Worm (Caenorhabditis elegans) whole organism, L4 larva: ENCODE measurements around the gene gpx-4.
A peak's percentile ranks its signal among the peaks of the same experiment; 100 is the strongest.

Source experiments
- D1046.2 ChIP-seq: fragments of 200-800 bp; sonication (Bioruptor generic); IDR thresholded peaks from 2 replicates; pipeline ENCODE4 v1.3.6; 2022; ENCODE audit warnings: missing genetic modification characterization, missing compliant biosample characterization
- F26F4.8 ChIP-seq: fragments of 200-800 bp; sonication (Bioruptor generic); conservative IDR thresholded peaks from 2 replicates; pipeline ENCODE4 v1.3.6; 2022; ENCODE audit warnings: missing genetic modification characterization, missing compliant biosample characterization
- F37D6.2 ChIP-seq: sonication (generic microtip); optimal IDR thresholded peaks from 2 replicates; lab custom pipeline; 2016; ENCODE audit warnings: mild to moderate bottlenecking, missing genetic modification characterization, missing compliant biosample characterization
- R02D3.7 ChIP-seq: fragments of 150-350 bp; sonication (generic microtip); optimal IDR thresholded peaks from 3 replicates; lab custom pipeline; 2014; ENCODE audit warnings: missing biosample characterization, missing genetic modification characterization
- ZK337.2 ChIP-seq: fragments of 200-800 bp; sonication (Bioruptor generic); IDR thresholded peaks from 2 replicates; pipeline ENCODE4 v1.3.6; 2022; ENCODE audit warnings: missing genetic modification reagents, missing genetic modification characterization, missing compliant biosample characterization
- aly-2 ChIP-seq: sonication (generic microtip); optimal IDR thresholded peaks from 2 replicates; lab custom pipeline; 2018; ENCODE audit warnings: missing biosample characterization, missing genetic modification characterization
- arid-1 ChIP-seq: fragments of 200-800 bp; sonication (Bioruptor generic); conservative IDR thresholded peaks from 2 replicates; pipeline ENCODE4 v1.3.6; 2022; ENCODE audit warnings: missing genetic modification reagents, missing genetic modification characterization, missing compliant biosample characterization
- ceh-28 ChIP-seq: fragments of 150-350 bp; optimal IDR thresholded peaks from 2 replicates; lab custom pipeline; 2014; ENCODE audit warnings: missing biosample characterization, missing genetic modification reagents, missing genetic modification characterization
- ceh-62 ChIP-seq: sonication (generic microtip); optimal IDR thresholded peaks from 2 replicates; lab custom pipeline; 2017; ENCODE audit warnings: missing biosample characterization, missing genetic modification characterization
- ceh-82 ChIP-seq: sonication (generic microtip); optimal IDR thresholded peaks from 2 replicates; lab custom pipeline; 2017; ENCODE audit warnings: missing biosample characterization, missing genetic modification characterization
- cey-2 ChIP-seq: sonication (generic microtip); optimal IDR thresholded peaks from 3 replicates; lab custom pipeline; 2017; ENCODE audit warnings: missing genetic modification characterization, mild to moderate bottlenecking, missing compliant biosample characterization, antibody characterized with exemption, borderline replicate concordance; ENCODE audit not compliant: insufficient read depth
- ctbp-1 ChIP-seq: fragments of 200-800 bp; sonication (Bioruptor generic); IDR thresholded peaks from 2 replicates; pipeline ENCODE4 v1.3.6; 2022; ENCODE audit warnings: missing genetic modification reagents, missing genetic modification characterization, missing compliant biosample characterization
- daf-16 ChIP-seq, 3 experiments: sonication (generic microtip); optimal IDR thresholded peaks; 2 replicates each; lab custom pipeline; 2016 to 2017; ENCODE audit warnings: missing genetic modification characterization in 3 of 3, missing genetic modification reagents in 3 of 3, mild to moderate bottlenecking in 2 of 3, missing compliant biosample characterization in 2 of 3, missing biosample characterization in 1 of 3, moderate library complexity in 1 of 3
- daf-8 ChIP-seq: fragments of 200-800 bp; sonication (Bioruptor generic); IDR thresholded peaks from 2 replicates; pipeline ENCODE4 v1.3.6; 2022; ENCODE audit warnings: missing genetic modification characterization, missing compliant biosample characterization
- dmd-6 ChIP-seq: fragments of 200-800 bp; sonication (Bioruptor generic); IDR thresholded peaks from 2 replicates; pipeline ENCODE4 v1.3.6; 2022; ENCODE audit warnings: missing genetic modification reagents, missing genetic modification characterization, missing compliant biosample characterization
- dmd-8 ChIP-seq: fragments of 200-800 bp; sonication (Bioruptor generic); IDR thresholded peaks from 2 replicates; pipeline ENCODE4 v1.3.6; 2022; ENCODE audit warnings: missing genetic modification characterization, missing compliant biosample characterization
- dpl-1 ChIP-seq: fragments of 150-350 bp; optimal IDR thresholded peaks from 2 replicates; lab custom pipeline; 2014; ENCODE audit warnings: missing biosample characterization, missing genetic modification reagents, missing genetic modification characterization
- fos-1 ChIP-seq: fragments of 150-350 bp; optimal IDR thresholded peaks from 2 replicates; lab custom pipeline; 2014; ENCODE audit warnings: missing biosample characterization, missing genetic modification characterization
- hlh-30 ChIP-seq: sonication (generic microtip); optimal IDR thresholded peaks from 2 replicates; lab custom pipeline; 2017; ENCODE audit warnings: antibody characterized with exemption, mild to moderate bottlenecking, missing genetic modification characterization, missing compliant biosample characterization; ENCODE audit not compliant: insufficient read depth
- lin-13 ChIP-seq: fragments of 150-350 bp; optimal IDR thresholded peaks from 2 replicates; lab custom pipeline; 2014; ENCODE audit warnings: missing biosample characterization, missing genetic modification reagents, missing genetic modification characterization
- lin-15B ChIP-seq: fragments of 150-350 bp; sonication (generic microtip); optimal IDR thresholded peaks from 3 replicates; lab custom pipeline; 2014; ENCODE audit warnings: missing biosample characterization, missing genetic modification characterization
- lin-29 ChIP-seq: fragments of 200-800 bp; sonication (Bioruptor generic); IDR thresholded peaks from 2 replicates; pipeline ENCODE4 v1.3.6; 2022; ENCODE audit warnings: missing genetic modification reagents, missing genetic modification characterization, missing compliant biosample characterization
- lin-38 ChIP-seq: fragments of 200-800 bp; sonication (Bioruptor generic); IDR thresholded peaks from 2 replicates; pipeline ENCODE4 v1.3.6; 2022; ENCODE audit warnings: missing genetic modification reagents, missing genetic modification characterization, missing compliant biosample characterization
- lir-3 ChIP-seq: sonication (generic microtip); optimal IDR thresholded peaks from 2 replicates; lab custom pipeline; 2016; ENCODE audit warnings: mild to moderate bottlenecking, missing genetic modification characterization, missing compliant biosample characterization
- lsy-2 ChIP-seq, 2 experiments: fragments of 150-350 bp in 1 of 2; sonication (generic microtip) in 1 of 2; optimal IDR thresholded peaks; 2 replicates each; lab custom pipeline; 2014 to 2017; ENCODE audit warnings: missing biosample characterization in 2 of 2, missing genetic modification characterization in 2 of 2
- madf-5 ChIP-seq, 2 experiments: fragments of 200-800 bp; sonication (Bioruptor generic); IDR thresholded peaks; 2 replicates each; pipeline ENCODE4 v1.3.6; 2022; ENCODE audit warnings: missing compliant biosample characterization in 2 of 2, missing genetic modification characterization in 2 of 2
- madf-9 ChIP-seq: fragments of 200-800 bp; sonication (Bioruptor generic); conservative IDR thresholded peaks from 2 replicates; pipeline ENCODE4 v1.3.6; 2022; ENCODE audit warnings: missing genetic modification reagents, missing genetic modification characterization, missing compliant biosample characterization
- mdl-1 ChIP-seq, 2 experiments: fragments of 150-350 bp in 1 of 2; sonication (generic microtip) in 1 of 2; optimal IDR thresholded peaks; 2 replicates each; lab custom pipeline; 2014 to 2017; ENCODE audit warnings: missing biosample characterization in 2 of 2, missing genetic modification characterization in 2 of 2
- nhr-10 ChIP-seq: fragments of 150-350 bp; optimal IDR thresholded peaks from 2 replicates; lab custom pipeline; 2014; ENCODE audit warnings: missing biosample characterization, missing genetic modification characterization
- nhr-11 ChIP-seq: fragments of 150-350 bp; optimal IDR thresholded peaks from 2 replicates; lab custom pipeline; 2014; ENCODE audit warnings: missing biosample characterization, missing genetic modification characterization
- nhr-111 ChIP-seq: fragments of 200-800 bp; sonication (Bioruptor generic); optimal IDR thresholded peaks from 2 replicates; lab custom pipeline; 2018; ENCODE audit warnings: mild to moderate bottlenecking, missing genetic modification characterization, missing compliant biosample characterization
- nhr-237 ChIP-seq: sonication (generic microtip); optimal IDR thresholded peaks from 2 replicates; lab custom pipeline; 2017; ENCODE audit warnings: missing biosample characterization, missing genetic modification characterization
- nhr-41 ChIP-seq: fragments of 200-800 bp; sonication (Bioruptor generic); IDR thresholded peaks from 2 replicates; pipeline ENCODE4 v1.3.6; 2022; ENCODE audit warnings: missing genetic modification reagents, missing genetic modification characterization, missing compliant biosample characterization
- nhr-77 ChIP-seq: fragments of 150-350 bp; optimal IDR thresholded peaks from 2 replicates; lab custom pipeline; 2014; ENCODE audit warnings: missing biosample characterization, missing genetic modification characterization
- php-3 ChIP-seq: fragments of 200-800 bp; sonication (Bioruptor generic); IDR thresholded peaks from 2 replicates; pipeline ENCODE4 v1.3.6; 2022; ENCODE audit warnings: missing genetic modification reagents, missing genetic modification characterization, missing compliant biosample characterization
- pqm-1 ChIP-seq: sonication (generic microtip); optimal IDR thresholded peaks from 2 replicates; lab custom pipeline; 2017; ENCODE audit warnings: missing biosample characterization, missing genetic modification characterization
- rbr-2 ChIP-seq: sonication (generic microtip); optimal IDR thresholded peaks from 2 replicates; lab custom pipeline; 2016; ENCODE audit warnings: missing genotype, missing genetic modification characterization, missing compliant biosample characterization
- saeg-2 ChIP-seq: fragments of 200-800 bp; sonication (Bioruptor generic); IDR thresholded peaks from 2 replicates; pipeline ENCODE4 v1.3.6; 2022; ENCODE audit warnings: missing genetic modification reagents, missing genetic modification characterization, missing compliant biosample characterization
- sdz-12 ChIP-seq: fragments of 200-800 bp; sonication (Bioruptor generic); optimal IDR thresholded peaks from 2 replicates; lab custom pipeline; 2018; ENCODE audit warnings: mild to moderate bottlenecking, missing genetic modification characterization, missing compliant biosample characterization
- set-16 ChIP-seq: fragments of 200-800 bp; sonication (Bioruptor generic); IDR thresholded peaks from 2 replicates; pipeline ENCODE4 v1.3.6; 2022; ENCODE audit warnings: missing genetic modification reagents, missing genetic modification characterization, missing compliant biosample characterization
- skn-1 ChIP-seq: fragments of 150-350 bp; optimal IDR thresholded peaks from 2 replicates; lab custom pipeline; 2014; ENCODE audit warnings: missing biosample characterization, missing genetic modification characterization
- snpc-1.2 ChIP-seq: fragments of 200-800 bp; sonication (Bioruptor generic); IDR thresholded peaks from 2 replicates; pipeline ENCODE4 v1.3.6; 2022; ENCODE audit warnings: missing genetic modification reagents, missing genetic modification characterization, missing compliant biosample characterization
- spr-3 ChIP-seq: fragments of 200-800 bp; sonication (Bioruptor generic); optimal IDR thresholded peaks from 2 replicates; lab custom pipeline; 2018; ENCODE audit warnings: mild to moderate bottlenecking, missing genetic modification characterization, missing compliant biosample characterization
- tag-97 ChIP-seq: fragments of 200-800 bp; sonication (Bioruptor generic); IDR thresholded peaks from 2 replicates; pipeline ENCODE4 v1.3.6; 2022; ENCODE audit warnings: missing genetic modification characterization, missing compliant biosample characterization
- unc-130 ChIP-seq: sonication (generic microtip); optimal IDR thresholded peaks from 2 replicates; lab custom pipeline; 2016; ENCODE audit warnings: missing genetic modification reagents, missing genetic modification characterization, missing compliant biosample characterization
- unc-39 ChIP-seq: sonication (generic microtip); optimal IDR thresholded peaks from 2 replicates; lab custom pipeline; 2017; ENCODE audit warnings: missing biosample characterization, missing genetic modification characterization
- vab-7 ChIP-seq: fragments of 200-800 bp; sonication (Bioruptor generic); IDR thresholded peaks from 2 replicates; pipeline ENCODE4 v1.3.6; 2022; ENCODE audit warnings: missing genetic modification reagents, missing genetic modification characterization, missing compliant biosample characterization
- zag-1 ChIP-seq: fragments of 150-350 bp; optimal IDR thresholded peaks from 2 replicates; lab custom pipeline; 2014; ENCODE audit warnings: missing biosample characterization, missing genetic modification characterization
- zip-11 ChIP-seq: fragments of 200-800 bp; sonication (Bioruptor generic); IDR thresholded peaks from 2 replicates; pipeline ENCODE4 v1.3.6; 2022; ENCODE audit warnings: missing genetic modification characterization, missing compliant biosample characterization
- zip-2 ChIP-seq: fragments of 150-350 bp; optimal IDR thresholded peaks from 2 replicates; lab custom pipeline; 2014; ENCODE audit warnings: missing biosample characterization, missing genetic modification characterization

The gpx-4 gene

ce11 chrIV:2665388-2665978 is 9.3 kb downstream of the gpx-4 start (continued):
- TF ChIP-seq spr-3 (peak; percentile 29), dmd-6 (0 out of 2 replicates have a peak, but pooled peaks have one; percentile 8), ctbp-1 (GFP tag; lab: Robert Waterston, UW) (no peak), zag-1 (tag; lab: Kevin White, UChicago) (no peak), sdz-12 (GFP tag; lab: Kevin White, UChicago) (no peak), snpc-1.2 (no peak), skn-1 (no peak), F26F4.8 (peak; percentile 74; the same call in 1 of the 2 replicates), aly-2 (tag; lab: Kevin White, UChicago) (no peak), dpl-1 (no peak), madf-9 (GFP tag; lab: Robert Waterston, UW) (no peak), lin-29 (peak; percentile 59; the same call in 1 of the 2 replicates), ceh-28 (tag; lab: Kevin White, UChicago) (no peak)

DNA sequence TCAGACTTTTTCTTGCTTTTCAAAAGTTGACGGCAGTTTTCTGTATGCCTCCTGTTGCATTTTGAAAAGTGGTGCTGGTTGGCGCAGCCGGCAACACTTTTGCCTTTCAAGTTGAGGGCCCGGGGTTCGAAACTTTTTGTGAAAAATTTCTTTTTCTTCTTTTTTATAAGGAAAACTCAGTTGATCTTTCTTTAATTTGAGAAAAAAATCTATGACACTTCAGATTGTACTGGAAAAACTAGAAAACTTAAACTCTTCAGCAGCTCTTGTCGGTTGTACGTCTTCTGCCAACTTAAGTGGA is 10.0 kb downstream of the gpx-4 start:
- TF ChIP-seq ceh-28 (tag; lab: Kevin White, UChicago) (no peak), skn-1 (no peak), zip-11 (GFP tag; lab: Robert Waterston, UW) (0 out of 2 replicates have a peak, but pooled peaks have one; percentile 44), lin-38 (peak; percentile 75), daf-8 (GFP tag; lab: Robert Waterston, UW) (0 out of 2 replicates have a peak, but pooled peaks have one; percentile 48), F37D6.2 (tag; lab: Kevin White, UChicago) (no peak), php-3 (GFP tag; lab: Robert Waterston, UW) (no peak), vab-7 (GFP tag; lab: Robert Waterston, UW) (peak; percentile 61; the same call in 1 of the 2 replicates), cey-2 (no peak), arid-1 (GFP tag; lab: Robert Waterston, UW) (no peak; the same call in 1 of the 2 replicates), saeg-2 (GFP tag; lab: Robert Waterston, UW) (no peak), nhr-111 (GFP tag; lab: Kevin White, UChicago) (no peak), nhr-77 (tag; lab: Kevin White, UChicago) (no peak), lin-13 (GFP tag; lab: Kevin White, UChicago) (no peak), rbr-2 (tag; lab: Kevin White, UChicago) (no peak), ZK337.2 (GFP tag; lab: Robert Waterston, UW) (no peak), nhr-41 (GFP tag; lab: Robert Waterston, UW) (no peak), madf-5 (GFP tag; IDR thresholded peaks at IDR 0.05; lab: Robert Waterston, UW) (peak; percentile 36 to 42; a peak in 1 of 4 replicates), unc-130 (GFP tag; lab: Kevin White, UChicago) (no peak), mdl-1 (tag; optimal IDR thresholded peaks at IDR 0.05; lab: Kevin White, UChicago) (no peak), lsy-2 (tag; optimal IDR thresholded peaks at IDR 0.05; lab: Kevin White, UChicago) (no peak), set-16 (GFP tag; lab: Robert Waterston, UW) (no peak), lir-3 (no peak), lin-15B (tag; lab: Kevin White, UChicago) (no peak), ceh-62 (tag; lab: Kevin White, UChicago) (no peak), fos-1 (tag; lab: Kevin White, UChicago) (no peak), zag-1 (tag; lab: Kevin White, UChicago) (no peak), nhr-10 (tag; lab: Kevin White, UChicago) (no peak), zip-2 (tag; lab: Kevin White, UChicago) (no peak), dmd-8 (GFP tag; lab: Robert Waterston, UW) (0 out of 2 replicates have a peak, but pooled peaks have one; percentile 70), F26F4.8 (peak; percentile 88), R02D3.7 (tag; lab: Kevin White, UChicago) (no peak), nhr-237 (tag; lab: Kevin White, UChicago) (no peak), tag-97 (no peak), pqm-1 (tag; lab: Kevin White, UChicago) (no peak), D1046.2 (peak; percentile 84), hlh-30 (no peak), daf-16 (GFP tag; optimal IDR thresholded peaks at IDR 0.05; lab: Kevin White, UChicago) (peak in 1 of 2 experiments; percentile 60), daf-16 (tag; optimal IDR thresholded peaks at IDR 0.05; lab: Kevin White, UChicago) (no peak), spr-3 (no peak), nhr-11 (tag; lab: Kevin White, UChicago) (no peak), unc-39 (no peak), ceh-82 (tag; lab: Kevin White, UChicago) (no peak)
